Fruit fly (Drosophila melanogaster) whole organism, embryonic: Measurements from ENCODE around the gene Gclc.

Experiments
- Antp ChIP-seq: fragments of 200-800 bp; sonication (Bioruptor generic); optimal IDR thresholded peaks from 3 replicates; lab custom pipeline; 2016; ENCODE audit warnings: missing biosample characterization, missing genetic modification characterization
- Blimp-1 ChIP-seq: fragments of 200-800 bp; sonication (Bioruptor generic); optimal IDR thresholded peaks from 3 replicates; lab custom pipeline; 2018; ENCODE audit warnings: missing biosample characterization, missing genetic modification characterization, mild to moderate bottlenecking, moderate library complexity, missing genetic modification reagents
- CG10565 ChIP-seq: fragments of 200-800 bp; sonication (Bioruptor generic); optimal IDR thresholded peaks from 3 replicates; lab custom pipeline; 2016; ENCODE audit warnings: missing biosample characterization, mild to moderate bottlenecking, missing genetic modification characterization
- CG11696 ChIP-seq: fragments of 200-800 bp; sonication (Bioruptor generic); IDR thresholded peaks from 2 replicates; pipeline ENCODE4 v1.3.6; 2022; ENCODE audit warnings: missing biosample characterization, missing genetic modification characterization
- CG12769 ChIP-seq: fragments of 200-800 bp; sonication (Bioruptor generic); optimal IDR thresholded peaks from 2 replicates; lab custom pipeline; 2019; ENCODE audit warnings: missing biosample characterization, mild to moderate bottlenecking, missing genetic modification characterization, moderate library complexity
- CG14441 ChIP-seq: fragments of 200-800 bp; sonication (Bioruptor generic); IDR thresholded peaks from 2 replicates; pipeline ENCODE4 v1.3.6; 2022; ENCODE audit warnings: missing biosample characterization, missing genetic modification characterization
- CG14860 ChIP-seq: fragments of 200-800 bp; sonication (Bioruptor generic); IDR thresholded peaks from 3 replicates; pipeline ENCODE4 v1.3.6; 2022; ENCODE audit warnings: missing biosample characterization, missing genetic modification characterization; ENCODE audit not compliant: partially characterized antibody
- CG17359 ChIP-seq: fragments of 200-800 bp; sonication (Bioruptor generic); optimal IDR thresholded peaks from 3 replicates; lab custom pipeline; 2018; ENCODE audit warnings: missing biosample characterization, mild to moderate bottlenecking, missing genetic modification characterization, moderate library complexity
- CG18619 ChIP-seq: fragments of 200-800 bp; sonication (Bioruptor generic); optimal IDR thresholded peaks from 3 replicates; lab custom pipeline; 2017; ENCODE audit warnings: missing biosample characterization, mild to moderate bottlenecking, missing genetic modification characterization
- CG2116 ChIP-seq: fragments of 200-800 bp; sonication (Bioruptor generic); optimal IDR thresholded peaks from 3 replicates; lab custom pipeline; 2018; ENCODE audit warnings: missing biosample characterization, mild to moderate bottlenecking, missing genetic modification characterization
- CG2678 ChIP-seq: fragments of 200-800 bp; sonication (Bioruptor generic); optimal IDR thresholded peaks from 3 replicates; lab custom pipeline; 2019; ENCODE audit warnings: missing biosample characterization, mild to moderate bottlenecking, missing genetic modification characterization, moderate library complexity
- CG4328 ChIP-seq: fragments of 200-800 bp; sonication (Bioruptor generic); optimal IDR thresholded peaks from 3 replicates; lab custom pipeline; 2017; ENCODE audit warnings: missing biosample characterization, missing genetic modification reagents, missing genetic modification characterization
- CG6683 ChIP-seq: fragments of 200-800 bp; sonication (Bioruptor generic); optimal IDR thresholded peaks from 2 replicates; lab custom pipeline; 2017; ENCODE audit warnings: missing biosample characterization, mild to moderate bottlenecking, missing genetic modification characterization, missing genetic modification reagents
- CG8359 ChIP-seq: fragments of 200-800 bp; sonication (Bioruptor generic); optimal IDR thresholded peaks from 2 replicates; lab custom pipeline; 2017; ENCODE audit warnings: missing biosample characterization, mild to moderate bottlenecking, missing genetic modification characterization, borderline replicate concordance
- CG8924 ChIP-seq: fragments of 200-800 bp; optimal IDR thresholded peaks from 3 replicates; lab custom pipeline; 2019; ENCODE audit warnings: missing biosample characterization, mild to moderate bottlenecking, missing genetic modification characterization, moderate library complexity
- CG8944 ChIP-seq: fragments of 200-800 bp; sonication (Bioruptor generic); optimal IDR thresholded peaks from 3 replicates; lab custom pipeline; 2016; ENCODE audit warnings: missing biosample characterization, missing genetic modification characterization
- CHES-1-like ChIP-seq: fragments of 200-800 bp; sonication (Bioruptor generic); optimal IDR thresholded peaks from 2 replicates; lab custom pipeline; 2016; ENCODE audit warnings: missing biosample characterization, missing genetic modification characterization
- D19B ChIP-seq: fragments of 200-800 bp; sonication (Bioruptor generic); optimal IDR thresholded peaks from 2 replicates; lab custom pipeline; 2017; ENCODE audit warnings: missing biosample characterization, mild to moderate bottlenecking, missing genetic modification characterization
- Deaf1 ChIP-seq: fragments of 200-800 bp; optimal IDR thresholded peaks from 3 replicates; lab custom pipeline; 2019; ENCODE audit warnings: missing biosample characterization, mild to moderate bottlenecking, missing genetic modification characterization, moderate library complexity
- Dek ChIP-seq: fragments of 200-800 bp; sonication (Bioruptor generic); optimal IDR thresholded peaks from 3 replicates; lab custom pipeline; 2019; ENCODE audit warnings: missing biosample characterization, mild to moderate bottlenecking, missing genetic modification characterization, moderate library complexity
- Dref ChIP-seq: fragments of 200-800 bp; sonication (Bioruptor generic); IDR thresholded peaks from 2 replicates; pipeline ENCODE4 v1.3.6; 2022; ENCODE audit warnings: missing biosample characterization, missing genetic modification characterization
- HmgZ ChIP-seq: fragments of 200-800 bp; sonication (Bioruptor generic); optimal IDR thresholded peaks from 2 replicates; lab custom pipeline; 2018; ENCODE audit warnings: missing biosample characterization, mild to moderate bottlenecking, missing genetic modification characterization
- Jarid2 ChIP-seq: fragments of 200-800 bp; sonication (Bioruptor generic); optimal IDR thresholded peaks from 3 replicates; lab custom pipeline; 2017; ENCODE audit warnings: mild to moderate bottlenecking, missing biosample characterization, missing genetic modification reagents, missing genetic modification characterization
- MBD-R2 ChIP-seq: fragments of 200-800 bp; sonication (Bioruptor generic); IDR thresholded peaks from 2 replicates; pipeline ENCODE4 v1.3.6; 2022; ENCODE audit warnings: missing biosample characterization, missing genetic modification characterization
- Mad ChIP-seq: fragments of 200-800 bp; sonication (Bioruptor generic); optimal IDR thresholded peaks from 2 replicates; lab custom pipeline; 2016; ENCODE audit warnings: missing biosample characterization, missing genetic modification characterization
- Meics ChIP-seq: fragments of 200-800 bp; sonication (Bioruptor generic); optimal IDR thresholded peaks from 2 replicates; lab custom pipeline; 2017; ENCODE audit warnings: missing biosample characterization, mild to moderate bottlenecking, missing genetic modification characterization
- Nf-YC ChIP-seq: fragments of 200-800 bp; optimal IDR thresholded peaks from 3 replicates; lab custom pipeline; 2019; ENCODE audit warnings: missing biosample characterization, mild to moderate bottlenecking, missing genetic modification characterization, moderate library complexity
- Rfx ChIP-seq: fragments of 200-800 bp; sonication (Bioruptor generic); IDR thresholded peaks from 2 replicates; pipeline ENCODE4 v1.3.6; 2022; ENCODE audit warnings: missing biosample characterization, missing genetic modification characterization
- aop ChIP-seq: fragments of 200-800 bp; sonication (Bioruptor generic); IDR thresholded peaks from 2 replicates; pipeline ENCODE4 v1.3.6; 2022; ENCODE audit warnings: missing biosample characterization, missing genetic modification characterization
- az2 ChIP-seq: fragments of 200-800 bp; sonication (Bioruptor generic); optimal IDR thresholded peaks from 3 replicates; lab custom pipeline; 2016; ENCODE audit warnings: missing biosample characterization, missing genetic modification characterization
- bbx ChIP-seq: fragments of 200-800 bp; sonication (Bioruptor generic); IDR thresholded peaks from 2 replicates; pipeline ENCODE4 v1.3.6; 2022; ENCODE audit warnings: missing biosample characterization, missing genetic modification characterization; ENCODE audit not compliant: partially characterized antibody
- br ChIP-seq: fragments of >200 bp; optimal IDR thresholded peaks from 2 replicates; lab custom pipeline; 2017
- cas ChIP-seq: fragments of 200-800 bp; sonication (Bioruptor generic); IDR thresholded peaks from 2 replicates; pipeline ENCODE4 v1.3.6; 2022; ENCODE audit warnings: missing biosample characterization, missing genetic modification characterization
- disco-r ChIP-seq: fragments of 200-800 bp; sonication (Bioruptor generic); optimal IDR thresholded peaks from 2 replicates; lab custom pipeline; 2016; ENCODE audit warnings: missing biosample characterization, missing genetic modification characterization
- dmrt99B ChIP-seq: fragments of 200-800 bp; sonication (Bioruptor generic); optimal IDR thresholded peaks from 2 replicates; lab custom pipeline; 2018; ENCODE audit warnings: missing biosample characterization, mild to moderate bottlenecking, missing genetic modification characterization, moderate library complexity
- dysf ChIP-seq: fragments of 200-800 bp; sonication (Bioruptor generic); IDR thresholded peaks from 3 replicates; pipeline ENCODE4 v1.3.6; 2022; ENCODE audit warnings: missing biosample characterization, missing genetic modification characterization
- esg ChIP-seq: fragments of 200-800 bp; sonication (Bioruptor generic); conservative IDR thresholded peaks from 2 replicates; pipeline ENCODE4 v1.3.6; 2022; ENCODE audit warnings: missing biosample characterization, missing genetic modification characterization
- ewg ChIP-seq: fragments of 200-800 bp; sonication (Bioruptor generic); optimal IDR thresholded peaks from 3 replicates; lab custom pipeline; 2017; ENCODE audit warnings: mild to moderate bottlenecking, missing biosample characterization, missing genetic modification reagents, missing genetic modification characterization
- her ChIP-seq: fragments of 200-800 bp; sonication (Bioruptor generic); optimal IDR thresholded peaks from 2 replicates; lab custom pipeline; 2016; ENCODE audit warnings: missing biosample characterization, missing genetic modification characterization
- klu ChIP-seq: fragments of 200-800 bp; sonication (Bioruptor generic); IDR thresholded peaks from 2 replicates; pipeline ENCODE4 v1.3.6; 2022; ENCODE audit warnings: missing biosample characterization, missing genetic modification characterization
- repo ChIP-seq: fragments of 200-800 bp; sonication (Bioruptor generic); optimal IDR thresholded peaks from 2 replicates; lab custom pipeline; 2016; ENCODE audit warnings: missing biosample characterization, missing genetic modification characterization
- row ChIP-seq: fragments of 200-800 bp; sonication (Bioruptor generic); IDR thresholded peaks from 3 replicates; pipeline ENCODE4 v1.3.6; 2022; ENCODE audit warnings: missing biosample characterization, missing genetic modification characterization
- scrt ChIP-seq: fragments of 200-800 bp; sonication (Bioruptor generic); optimal IDR thresholded peaks from 2 replicates; lab custom pipeline; 2018; ENCODE audit warnings: missing biosample characterization, mild to moderate bottlenecking, missing genetic modification characterization, moderate library complexity
- tll ChIP-seq, 2 experiments: fragments of 200-800 bp in 1 of 2; fragments of >200 bp in 1 of 2; sonication (Bioruptor generic) in 1 of 2; optimal IDR thresholded peaks; 2 replicates each; lab custom pipeline; 2017 to 2019; ENCODE audit warnings: missing biosample characterization in 2 of 2, missing genetic modification characterization in 2 of 2, mild to moderate bottlenecking in 1 of 2, moderate library complexity in 1 of 2
- tx ChIP-seq: fragments of 200-800 bp; sonication (Bioruptor generic); optimal IDR thresholded peaks from 2 replicates; lab custom pipeline; 2016; ENCODE audit warnings: missing biosample characterization, missing genetic modification characterization
- unpg ChIP-seq: fragments of 200-800 bp; sonication (Bioruptor generic); optimal IDR thresholded peaks from 3 replicates; lab custom pipeline; 2018; ENCODE audit warnings: missing biosample characterization, mild to moderate bottlenecking, missing genetic modification characterization, moderate library complexity
- vfl ChIP-seq: fragments of 200-800 bp; sonication (Bioruptor generic); optimal IDR thresholded peaks from 2 replicates; lab custom pipeline; 2016; ENCODE audit warnings: missing biosample characterization, missing genetic modification characterization
- wdn ChIP-seq: fragments of 200-800 bp; sonication (Bioruptor generic); IDR thresholded peaks from 2 replicates; pipeline ENCODE4 v1.3.6; 2022; ENCODE audit warnings: missing biosample characterization, missing genetic modification characterization
- wor ChIP-seq: fragments of 200-800 bp; sonication (Bioruptor generic); IDR thresholded peaks from 2 replicates; pipeline ENCODE4 v1.3.6; 2022; ENCODE audit warnings: missing biosample characterization, missing genetic modification characterization

Gene Gclc

DNA sequence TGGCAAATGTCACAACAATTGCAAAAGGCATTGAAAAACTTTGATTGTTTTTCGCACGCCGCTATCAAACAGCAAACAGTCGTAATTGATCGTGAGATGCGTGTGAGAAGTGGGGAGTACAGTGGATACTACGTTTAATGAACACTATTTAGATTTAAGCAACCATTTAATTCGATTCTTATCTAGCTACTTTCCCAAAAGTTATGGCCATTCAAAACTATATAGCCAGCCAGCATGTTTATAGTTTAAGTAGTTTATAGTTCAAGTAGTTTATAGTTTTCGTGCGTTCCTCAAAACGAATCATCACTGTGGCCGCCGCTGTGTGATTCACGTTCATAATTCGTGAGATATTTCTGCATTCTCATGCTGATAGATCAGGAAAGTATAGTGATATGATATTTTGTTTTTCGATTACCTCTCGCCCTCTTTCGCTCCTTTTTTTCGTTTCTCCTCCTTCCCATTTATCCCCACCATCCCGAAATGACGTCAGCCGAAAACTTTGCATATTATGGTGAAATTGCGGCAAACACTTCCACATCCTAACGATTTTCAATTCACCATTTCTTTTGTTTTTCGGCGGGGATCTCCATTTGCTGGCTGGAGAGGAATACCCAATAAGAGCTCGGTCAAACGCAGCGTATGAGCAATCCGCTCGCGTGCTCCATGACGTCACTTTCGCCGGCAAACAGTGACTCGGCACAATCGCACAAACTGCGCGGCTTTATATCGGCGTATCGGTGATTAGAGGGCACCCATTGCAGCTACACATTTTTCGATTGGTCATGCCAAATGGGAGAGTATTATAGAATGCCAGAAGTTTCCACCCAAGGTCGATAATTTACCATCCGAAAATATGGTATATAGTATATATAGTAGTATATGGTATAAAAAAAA, 2.3 kb downstream of the Gclc start (continued):
- TF ChIP-seq CG10565 (no peak), bbx (no peak), klu (peak; percentile 57; the same call in 1 of the 2 replicates), CG2678 (peak; percentile 74), row (GFP tag; lab: Robert Waterston, UW) (peak; percentile 85), D19B (GFP tag; lab: Kevin White, UChicago) (peak; percentile 20), Blimp-1 (peak; percentile 17), Antp (peak; percentile 11), br (lab: Kevin White, UChicago) (no peak), dmrt99B (peak; percentile 55), Jarid2 (GFP tag; lab: Kevin White, UChicago) (peak; percentile 10), CG8359 (GFP tag; lab: Kevin White, UChicago) (no peak), Dek (tag; lab: Kevin White, UChicago) (peak; percentile 79), CG8924 (tag; lab: Kevin White, UChicago) (peak; percentile 54), aop (GFP tag; lab: Robert Waterston, UW) (no peak), HmgZ (peak; percentile 61), Deaf1 (tag; lab: Kevin White, UChicago) (peak; percentile 14), CG12769 (tag; lab: Kevin White, UChicago) (peak; percentile 91), CG11696 (GFP tag; lab: Robert Waterston, UW) (no peak), tx (GFP tag; lab: Kevin White, UChicago) (peak; percentile 43), vfl (GFP tag; lab: Kevin White, UChicago) (peak; percentile 76), Mad (GFP tag; lab: Kevin White, UChicago) (no peak), esg (GFP tag; lab: Robert Waterston, UW) (peak; percentile 42), CG2116 (GFP tag; lab: Kevin White, UChicago) (no peak), CG17359 (tag; lab: Kevin White, UChicago) (peak; percentile 59), CG8944 (GFP tag; lab: Kevin White, UChicago) (peak; percentile 36), Nf-YC (tag; lab: Kevin White, UChicago) (peak; percentile 12), disco-r (GFP tag; lab: Kevin White, UChicago) (peak; percentile 4), repo (GFP tag; lab: Kevin White, UChicago) (no peak), CG4328 (GFP tag; lab: Kevin White, UChicago) (no peak), Meics (GFP tag; lab: Kevin White, UChicago) (peak; percentile 80), CHES-1-like (GFP tag; lab: Kevin White, UChicago) (peak; percentile 70), wdn (peak; percentile 72), CG18619 (GFP tag; lab: Kevin White, UChicago) (peak; percentile 55), scrt (peak; percentile 52), CG6683 (GFP tag; lab: Kevin White, UChicago) (peak; percentile 6), az2 (GFP tag; lab: Kevin White, UChicago) (peak; percentile 12), CG14441 (peak; percentile 75), CG14860 (GFP tag; lab: Robert Waterston, UW) (no peak), unpg (peak; percentile 75), ewg (GFP tag; lab: Kevin White, UChicago) (no peak), Rfx (GFP tag; lab: Robert Waterston, UW) (peak; percentile 87), dysf (GFP tag; lab: Robert Waterston, UW) (peak; percentile 74), cas (peak; percentile 52; the same call in 1 of the 2 replicates), Dref (GFP tag; lab: Robert Waterston, UW) (no peak), her (peak; percentile 63), MBD-R2 (GFP tag; lab: Robert Waterston, UW) (peak; percentile 56; the same call in 1 of the 2 replicates), tll (GFP tag; optimal IDR thresholded peaks at IDR 0.05; lab: Kevin White, UChicago) (no peak), wor (GFP tag; lab: Robert Waterston, UW) (no peak)
